Worm (Caenorhabditis elegans) whole organism, L4 larva: ENCODE data around the gene srh-194.

Experiments used
- F44E2.7 ChIP-seq: fragments of 200-800 bp; sonication (Bioruptor generic); IDR thresholded peaks from 2 replicates; pipeline ENCODE4 v2.1.2; 2022; ENCODE audit warnings: missing genetic modification characterization, missing compliant biosample characterization
- attf-4 ChIP-seq: sonication (generic microtip); optimal IDR thresholded peaks from 3 replicates; lab custom pipeline; 2017; ENCODE audit warnings: missing biosample characterization, missing genetic modification characterization
- fkh-10 ChIP-seq: fragments of 150-350 bp; optimal IDR thresholded peaks from 2 replicates; lab custom pipeline; 2014; ENCODE audit warnings: missing biosample characterization, missing genetic modification reagents, missing genetic modification characterization
- fos-1 ChIP-seq: fragments of 150-350 bp; optimal IDR thresholded peaks from 2 replicates; lab custom pipeline; 2014; ENCODE audit warnings: missing biosample characterization, missing genetic modification characterization
- lin-39 ChIP-seq: fragments of 150-350 bp; optimal IDR thresholded peaks from 2 replicates; lab custom pipeline; 2014; ENCODE audit warnings: missing biosample characterization, missing genetic modification reagents, missing genetic modification characterization
- lsy-2 ChIP-seq, 2 experiments: fragments of 150-350 bp in 1 of 2; sonication (generic microtip) in 1 of 2; optimal IDR thresholded peaks; 2 replicates each; lab custom pipeline; 2014 to 2017; ENCODE audit warnings: missing biosample characterization in 2 of 2, missing genetic modification characterization in 2 of 2
- mep-1 ChIP-seq: fragments of 150-350 bp; sonication (generic microtip); optimal IDR thresholded peaks from 3 replicates; lab custom pipeline; 2014; ENCODE audit warnings: missing biosample characterization, missing genetic modification characterization
- mxl-3 ChIP-seq: fragments of 200-800 bp; sonication (Bioruptor generic); optimal IDR thresholded peaks from 2 replicates; lab custom pipeline; 2018; ENCODE audit warnings: mild to moderate bottlenecking, missing genetic modification characterization, missing compliant biosample characterization
- nhr-25 ChIP-seq: sonication (generic microtip); optimal IDR thresholded peaks from 2 replicates; lab custom pipeline; 2017; ENCODE audit warnings: missing genetic modification characterization, mild to moderate bottlenecking, missing compliant biosample characterization, antibody characterized with exemption, moderate library complexity, borderline replicate concordance; ENCODE audit not compliant: insufficient read depth
- pqm-1 ChIP-seq: sonication (generic microtip); optimal IDR thresholded peaks from 2 replicates; lab custom pipeline; 2017; ENCODE audit warnings: missing biosample characterization, missing genetic modification characterization
- unc-39 ChIP-seq: sonication (generic microtip); optimal IDR thresholded peaks from 2 replicates; lab custom pipeline; 2017; ENCODE audit warnings: missing biosample characterization, missing genetic modification characterization

DNA sequence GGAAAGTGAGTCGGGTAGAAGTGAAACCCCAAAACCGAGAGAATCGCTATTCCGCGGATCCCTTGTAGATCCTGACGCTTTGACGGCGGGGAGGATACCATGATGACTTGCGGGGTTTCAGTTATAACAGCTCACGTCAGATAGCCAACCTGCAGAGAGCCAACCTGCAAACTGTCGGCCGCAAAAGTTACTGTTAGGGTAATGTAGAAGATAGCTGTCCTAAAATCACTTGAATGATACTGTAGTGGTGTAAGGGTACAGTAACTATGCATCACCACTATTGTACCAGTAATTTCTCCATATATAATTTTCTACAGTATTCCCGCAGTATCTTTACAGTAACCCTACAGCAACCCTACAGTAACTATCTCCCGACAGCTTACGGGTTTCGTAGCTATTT is 39.1 kb upstream of the srh-194 start, which contains the start of gene oac-12:
- TF ChIP-seq attf-4 (no peak), mep-1 (tag; lab: Kevin White, UChicago) (no peak), unc-39 (no peak), fkh-10 (no peak), lsy-2 (tag; optimal IDR thresholded peaks at IDR 0.05; lab: Kevin White, UChicago) (no peak), lin-39 (tag; lab: Kevin White, UChicago) (no peak), mxl-3 (no peak), F44E2.7 (no peak), pqm-1 (tag; lab: Kevin White, UChicago) (no peak), fos-1 (tag; lab: Kevin White, UChicago) (no peak), nhr-25 (tag; lab: Kevin White, UChicago) (no peak)
